Worm (Caenorhabditis elegans) whole organism, midembryonic: ENCODE measurements around the gene snf-10.

ENCODE experiments used
- T22C8.4 ChIP-seq: fragments of 200-800 bp; sonication (Bioruptor generic); IDR thresholded peaks from 2 replicates; pipeline ENCODE4 v1.3.6; 2022; ENCODE audit warnings: missing genetic modification characterization, missing compliant biosample characterization
- cog-1 ChIP-seq: sonication (generic microtip); optimal IDR thresholded peaks from 2 replicates; lab custom pipeline; 2016; ENCODE audit warnings: missing genetic modification characterization, missing compliant biosample characterization
- flt-1 ChIP-seq: fragments of 200-800 bp; sonication (Bioruptor generic); IDR thresholded peaks from 2 replicates; pipeline ENCODE4 v1.3.6; 2022; ENCODE audit warnings: missing genetic modification characterization, missing compliant biosample characterization
- klf-2 ChIP-seq: fragments of 200-800 bp; sonication (Bioruptor generic); conservative IDR thresholded peaks from 2 replicates; pipeline ENCODE4 v1.3.6; 2022; ENCODE audit warnings: missing genetic modification reagents, missing genetic modification characterization, missing compliant biosample characterization
- med-1 ChIP-seq: sonication (generic microtip); optimal IDR thresholded peaks from 2 replicates; lab custom pipeline; 2017; ENCODE audit warnings: missing genetic modification characterization, mild to moderate bottlenecking, missing compliant biosample characterization, antibody characterized with exemption, missing genetic modification reagents; ENCODE audit not compliant: insufficient read depth
- ref-1 ChIP-seq: fragments of 200-800 bp; sonication (Bioruptor generic); conservative IDR thresholded peaks from 2 replicates; pipeline ENCODE4 v1.3.6; 2022; ENCODE audit warnings: missing genetic modification reagents, missing genetic modification characterization, missing compliant biosample characterization
- tab-1 ChIP-seq: fragments of 200-800 bp; sonication (Bioruptor generic); IDR thresholded peaks from 2 replicates; pipeline ENCODE4 v1.3.6; 2022; ENCODE audit warnings: missing genetic modification characterization, missing compliant biosample characterization
- ztf-29 ChIP-seq: fragments of 200-800 bp; sonication (Bioruptor generic); IDR thresholded peaks from 2 replicates; pipeline ENCODE4 v1.3.6; 2022; ENCODE audit warnings: missing genetic modification reagents, missing genetic modification characterization, missing compliant biosample characterization

ce11 chrV:10440723-10441122, at the start of gene snf-10:
- no peak for TF ChIP-seq med-1
- TF ChIP-seq cog-1 (tag; lab: Kevin White, UChicago), result no peak
- TF ChIP-seq flt-1 (GFP tag; lab: Robert Waterston, UW), result no peak
- no peak for TF ChIP-seq ref-1 (GFP tag; lab: Robert Waterston, UW)
- TF ChIP-seq tab-1 (GFP tag; lab: Robert Waterston, UW), result no peak
- no peak for TF ChIP-seq klf-2 (GFP tag; lab: Robert Waterston, UW)
- no peak for TF ChIP-seq T22C8.4
- no peak for TF ChIP-seq ztf-29 (GFP tag; lab: Robert Waterston, UW)
